Fruit fly (Drosophila melanogaster) whole organism, prepupa: ENCODE measurements around the gene CG31548.
A peak's percentile ranks its signal among the peaks of the same experiment; 100 is the strongest.

ENCODE experiments used
- CG10631 ChIP-seq: fragments of 200-800 bp; sonication (Bioruptor generic); optimal IDR thresholded peaks from 2 replicates; lab custom pipeline; 2016; ENCODE audit warnings: missing biosample characterization, missing genetic modification characterization
- CG11294 ChIP-seq: fragments of 200-800 bp; sonication (Bioruptor generic); IDR thresholded peaks from 2 replicates; pipeline ENCODE4 v1.3.6; 2022; ENCODE audit warnings: missing biosample characterization, missing genetic modification characterization
- CG3032 ChIP-seq: fragments of 200-800 bp; optimal IDR thresholded peaks from 2 replicates; lab custom pipeline; 2019; ENCODE audit warnings: missing biosample characterization, mild to moderate bottlenecking, missing genetic modification characterization, moderate library complexity
- CG32006 ChIP-seq: fragments of 200-800 bp; sonication (Bioruptor generic); optimal IDR thresholded peaks from 3 replicates; lab custom pipeline; 2017; ENCODE audit warnings: missing biosample characterization, mild to moderate bottlenecking, missing genetic modification characterization
- CG6854 ChIP-seq: fragments of 200-800 bp; sonication (Bioruptor generic); optimal IDR thresholded peaks from 2 replicates; lab custom pipeline; 2017; ENCODE audit warnings: missing biosample characterization, mild to moderate bottlenecking, missing genetic modification characterization
- CG8119 ChIP-seq: fragments of 200-800 bp; sonication (Bioruptor generic); IDR thresholded peaks from 3 replicates; pipeline ENCODE4 v1.3.6; 2022; ENCODE audit warnings: missing biosample characterization, missing genetic modification characterization
- Eip75B ChIP-seq: fragments of 200-800 bp; sonication (Bioruptor generic); optimal IDR thresholded peaks from 3 replicates; lab custom pipeline; 2016; ENCODE audit warnings: missing biosample characterization, missing genetic modification characterization
- Hr38 ChIP-seq: sonication (Bioruptor generic); optimal IDR thresholded peaks from 2 replicates; lab custom pipeline; 2016; ENCODE audit warnings: missing biosample characterization, missing genetic modification characterization
- Smox ChIP-seq: fragments of 200-800 bp; sonication (Bioruptor generic); optimal IDR thresholded peaks from 3 replicates; lab custom pipeline; 2016; ENCODE audit warnings: missing biosample characterization, missing genetic modification characterization
- Sox14 ChIP-seq: fragments of 200-800 bp; sonication (Bioruptor generic); optimal IDR thresholded peaks from 3 replicates; lab custom pipeline; 2016; ENCODE audit warnings: missing biosample characterization, missing genetic modification characterization
- fd85E ChIP-seq: fragments of 200-800 bp; sonication (Bioruptor generic); optimal IDR thresholded peaks from 3 replicates; lab custom pipeline; 2016; ENCODE audit warnings: missing biosample characterization, missing genetic modification characterization
- net ChIP-seq: fragments of 200-800 bp; sonication (Bioruptor generic); optimal IDR thresholded peaks from 3 replicates; lab custom pipeline; 2016; ENCODE audit warnings: missing biosample characterization, missing genetic modification characterization
- topi ChIP-seq: fragments of 200-800 bp; sonication (Bioruptor generic); optimal IDR thresholded peaks from 3 replicates; lab custom pipeline; 2016; ENCODE audit warnings: missing biosample characterization, missing genetic modification characterization
- vri ChIP-seq: fragments of 200-800 bp; sonication (Bioruptor generic); optimal IDR thresholded peaks from 3 replicates; lab custom pipeline; 2016; ENCODE audit warnings: missing biosample characterization, mild to moderate bottlenecking, missing genetic modification characterization

- TF ChIP-seq Smox (GFP tag; lab: Kevin White, UChicago) (peak; percentile 45), Hr38 (no peak), Eip75B (no peak), CG6854 (GFP tag; lab: Kevin White, UChicago) (peak; percentile 12), CG11294 (GFP tag; lab: Robert Waterston, UW) (0 out of 2 replicates have a peak, but pooled peaks have one; percentile 11), CG8119 (GFP tag; lab: Robert Waterston, UW) (no peak), fd85E (GFP tag; lab: Kevin White, UChicago) (no peak), CG3032 (tag; lab: Kevin White, UChicago) (peak; percentile 54), Sox14 (GFP tag; lab: Kevin White, UChicago) (no peak), CG32006 (peak; percentile 66), vri (peak; percentile 28), net (GFP tag; lab: Kevin White, UChicago) (peak; percentile 34), topi (GFP tag; lab: Kevin White, UChicago) (peak; percentile 40), CG10631 (GFP tag; lab: Kevin White, UChicago) (peak; percentile 77)
Observed at dm6 chr3R:5648569-5649476, 12.2 kb upstream of the CG31548 start, which contains the start of the genes MTA1-like and Sec23.
